Fruit fly (Drosophila melanogaster) whole organism, embryonic: ENCODE measurements around the gene CG43800.

Source experiments
- CG10209 ChIP-seq: fragments of 200-800 bp; sonication (Bioruptor generic); optimal IDR thresholded peaks from 3 replicates; lab custom pipeline; 2017; ENCODE audit warnings: missing biosample characterization, mild to moderate bottlenecking, missing genetic modification characterization, missing genetic modification reagents
- CG10543 ChIP-seq: fragments of 200-800 bp; sonication (Bioruptor generic); optimal IDR thresholded peaks from 3 replicates; lab custom pipeline; 2017; ENCODE audit warnings: missing biosample characterization, mild to moderate bottlenecking, missing genetic modification characterization, moderate library complexity
- CG10959 ChIP-seq: fragments of 200-800 bp; sonication (Bioruptor generic); IDR thresholded peaks from 2 replicates; pipeline ENCODE4 v1.3.6; 2022; ENCODE audit warnings: missing biosample characterization, missing genetic modification characterization
- CG11504 ChIP-seq: fragments of 200-800 bp; sonication (Bioruptor generic); optimal IDR thresholded peaks from 3 replicates; lab custom pipeline; 2019; ENCODE audit warnings: missing biosample characterization, mild to moderate bottlenecking, missing genetic modification characterization, moderate library complexity
- CG11696 ChIP-seq: fragments of 200-800 bp; sonication (Bioruptor generic); IDR thresholded peaks from 2 replicates; pipeline ENCODE4 v1.3.6; 2022; ENCODE audit warnings: missing biosample characterization, missing genetic modification characterization
- CG14014 ChIP-seq: fragments of 200-800 bp; sonication (Bioruptor generic); IDR thresholded peaks from 2 replicates; pipeline ENCODE4 v1.3.6; 2022; ENCODE audit warnings: missing biosample characterization, missing genetic modification characterization
- CG14050 ChIP-seq: fragments of 200-800 bp; sonication (Bioruptor generic); IDR thresholded peaks from 3 replicates; pipeline ENCODE4 v1.3.6; 2022; ENCODE audit warnings: missing biosample characterization, missing genetic modification characterization
- CG15696 ChIP-seq: fragments of 200-800 bp; sonication (Bioruptor generic); optimal IDR thresholded peaks from 2 replicates; lab custom pipeline; 2019; ENCODE audit warnings: missing biosample characterization, mild to moderate bottlenecking, missing genetic modification characterization, moderate library complexity
- CG17829 ChIP-seq: fragments of 200-800 bp; optimal IDR thresholded peaks from 2 replicates; lab custom pipeline; 2019; ENCODE audit warnings: missing biosample characterization, mild to moderate bottlenecking, missing genetic modification characterization, moderate library complexity
- CG2129 ChIP-seq: fragments of 200-800 bp; sonication (Bioruptor generic); IDR thresholded peaks from 2 replicates; pipeline ENCODE4 v1.3.6; 2022; ENCODE audit warnings: missing biosample characterization, missing genetic modification characterization; ENCODE audit not compliant: partially characterized antibody
- CG30403 ChIP-seq: fragments of 200-800 bp; sonication (Bioruptor generic); optimal IDR thresholded peaks from 3 replicates; lab custom pipeline; 2016; ENCODE audit warnings: missing biosample characterization, missing genetic modification characterization
- CG3065 ChIP-seq: fragments of 200-800 bp; sonication (Bioruptor generic); optimal IDR thresholded peaks from 2 replicates; lab custom pipeline; 2016; ENCODE audit warnings: missing biosample characterization, missing genetic modification characterization
- CG31441 ChIP-seq: fragments of 200-800 bp; sonication (Bioruptor generic); IDR thresholded peaks from 2 replicates; pipeline ENCODE4 v1.3.6; 2022; ENCODE audit warnings: missing biosample characterization, missing genetic modification characterization
- CG34422 ChIP-seq: fragments of 200-800 bp; sonication (Bioruptor generic); IDR thresholded peaks from 3 replicates; pipeline ENCODE4 v1.3.6; 2022; ENCODE audit warnings: missing biosample characterization, missing genetic modification characterization
- CG4282 ChIP-seq: fragments of 200-800 bp; sonication (Bioruptor generic); optimal IDR thresholded peaks from 2 replicates; lab custom pipeline; 2016; ENCODE audit warnings: missing biosample characterization, missing genetic modification characterization
- CG4328 ChIP-seq: fragments of 200-800 bp; sonication (Bioruptor generic); optimal IDR thresholded peaks from 3 replicates; lab custom pipeline; 2017; ENCODE audit warnings: missing biosample characterization, missing genetic modification reagents, missing genetic modification characterization
- CG4707 ChIP-seq: fragments of 200-800 bp; sonication (Bioruptor generic); optimal IDR thresholded peaks from 2 replicates; lab custom pipeline; 2018; ENCODE audit warnings: missing biosample characterization, mild to moderate bottlenecking, missing genetic modification characterization, moderate library complexity
- CG6813 ChIP-seq: fragments of 200-800 bp; sonication (Bioruptor generic); optimal IDR thresholded peaks from 2 replicates; lab custom pipeline; 2017; ENCODE audit warnings: missing biosample characterization, missing genetic modification characterization, mild to moderate bottlenecking, moderate library complexity, missing genetic modification reagents
- CG7839 ChIP-seq: fragments of 200-800 bp; sonication (Bioruptor generic); optimal IDR thresholded peaks from 3 replicates; lab custom pipeline; 2018; ENCODE audit warnings: missing biosample characterization, mild to moderate bottlenecking, missing genetic modification characterization, moderate library complexity
- CG8089 ChIP-seq: fragments of 200-800 bp; sonication (Bioruptor generic); optimal IDR thresholded peaks from 3 replicates; lab custom pipeline; 2016; ENCODE audit warnings: missing biosample characterization, missing genetic modification characterization
- CoRest ChIP-seq: fragments of 200-800 bp; sonication (Bioruptor generic); optimal IDR thresholded peaks from 3 replicates; lab custom pipeline; 2018; ENCODE audit warnings: missing biosample characterization, mild to moderate bottlenecking, missing genetic modification characterization, moderate library complexity
- Deaf1 ChIP-seq: fragments of 200-800 bp; optimal IDR thresholded peaks from 3 replicates; lab custom pipeline; 2019; ENCODE audit warnings: missing biosample characterization, mild to moderate bottlenecking, missing genetic modification characterization, moderate library complexity
- Doc3 ChIP-seq: fragments of 200-800 bp; sonication (Bioruptor generic); IDR thresholded peaks from 3 replicates; pipeline ENCODE4 v1.3.6; 2022; ENCODE audit warnings: missing biosample characterization, missing genetic modification characterization; ENCODE audit not compliant: partially characterized antibody
- Gsc ChIP-seq: fragments of 200-800 bp; sonication (Bioruptor generic); IDR thresholded peaks from 2 replicates; pipeline ENCODE4 v1.3.6; 2022; ENCODE audit warnings: missing biosample characterization, missing genetic modification characterization
- Hmr ChIP-seq: fragments of 200-800 bp; sonication (Bioruptor generic); optimal IDR thresholded peaks from 3 replicates; lab custom pipeline; 2017; ENCODE audit warnings: mild to moderate bottlenecking, missing biosample characterization, missing genetic modification reagents, missing genetic modification characterization
- MESR4 ChIP-seq: fragments of 200-800 bp; sonication (Bioruptor generic); optimal IDR thresholded peaks from 2 replicates; lab custom pipeline; 2018; ENCODE audit warnings: missing biosample characterization, mild to moderate bottlenecking, missing genetic modification characterization, moderate library complexity
- PHDP ChIP-seq: fragments of 200-800 bp; sonication (Bioruptor generic); optimal IDR thresholded peaks from 3 replicates; lab custom pipeline; 2018; ENCODE audit warnings: missing biosample characterization, mild to moderate bottlenecking, missing genetic modification characterization, moderate library complexity
- Ravus ChIP-seq: fragments of 200-800 bp; sonication (Bioruptor generic); IDR thresholded peaks from 2 replicates; pipeline ENCODE4 v1.3.6; 2022; ENCODE audit warnings: missing biosample characterization, missing genetic modification characterization
- Scr ChIP-seq: fragments of 200-800 bp; sonication (Bioruptor generic); IDR thresholded peaks from 2 replicates; pipeline ENCODE4 v1.3.6; 2022; ENCODE audit warnings: missing biosample characterization, missing genetic modification characterization; ENCODE audit not compliant: partially characterized antibody
- Sin3A ChIP-seq: fragments of >200 bp; optimal IDR thresholded peaks from 2 replicates; lab custom pipeline; 2018
- Six4 ChIP-seq: fragments of 200-800 bp; sonication (Bioruptor generic); optimal IDR thresholded peaks from 2 replicates; lab custom pipeline; 2016; ENCODE audit warnings: missing biosample characterization, missing genetic modification characterization
- Tbp ChIP-seq: fragments of >200 bp; optimal IDR thresholded peaks from 2 replicates; lab custom pipeline; 2018; ENCODE audit warnings: missing biosample characterization, missing genetic modification characterization
- Trl ChIP-seq, 3 experiments: fragments of >200 bp in 2 of 3; fragments of 200-800 bp in 1 of 3; sonication (Bioruptor generic) in 1 of 3; optimal IDR thresholded peaks; 2 replicates in 1 of 3; 3 replicates in 2 of 3; lab custom pipeline; 2016 to 2017; ENCODE audit warnings: missing biosample characterization in 1 of 3, missing genetic modification characterization in 1 of 3
- Xbp1 ChIP-seq: fragments of 200-800 bp; sonication (Bioruptor generic); optimal IDR thresholded peaks from 3 replicates; lab custom pipeline; 2016; ENCODE audit warnings: missing biosample characterization, mild to moderate bottlenecking, missing genetic modification characterization
- aop ChIP-seq: fragments of 200-800 bp; sonication (Bioruptor generic); IDR thresholded peaks from 2 replicates; pipeline ENCODE4 v1.3.6; 2022; ENCODE audit warnings: missing biosample characterization, missing genetic modification characterization
- cas ChIP-seq: fragments of 200-800 bp; sonication (Bioruptor generic); IDR thresholded peaks from 2 replicates; pipeline ENCODE4 v1.3.6; 2022; ENCODE audit warnings: missing biosample characterization, missing genetic modification characterization
- dm ChIP-seq: fragments of 200-800 bp; sonication (Bioruptor generic); optimal IDR thresholded peaks from 3 replicates; lab custom pipeline; 2016; ENCODE audit warnings: missing biosample characterization, missing genetic modification characterization
- dpn ChIP-seq, 2 experiments: fragments of 200-800 bp; sonication (Bioruptor generic); optimal IDR thresholded peaks; 3 replicates each; lab custom pipeline; 2016; ENCODE audit warnings: missing biosample characterization in 2 of 2, missing genetic modification characterization in 2 of 2
- fd3F ChIP-seq: fragments of 200-800 bp; sonication (Bioruptor generic); optimal IDR thresholded peaks from 2 replicates; lab custom pipeline; 2018; ENCODE audit warnings: missing biosample characterization, mild to moderate bottlenecking, missing genetic modification characterization, moderate library complexity
- grau ChIP-seq: fragments of 200-800 bp; optimal IDR thresholded peaks from 3 replicates; lab custom pipeline; 2019; ENCODE audit warnings: missing biosample characterization, mild to moderate bottlenecking, missing genetic modification characterization, moderate library complexity
- jigr1 ChIP-seq: fragments of 200-800 bp; sonication (Bioruptor generic); IDR thresholded peaks from 3 replicates; pipeline ENCODE4 v1.3.6; 2022; ENCODE audit warnings: missing biosample characterization, missing genetic modification characterization
- klu ChIP-seq: fragments of 200-800 bp; sonication (Bioruptor generic); IDR thresholded peaks from 2 replicates; pipeline ENCODE4 v1.3.6; 2022; ENCODE audit warnings: missing biosample characterization, missing genetic modification characterization
- lab ChIP-seq: fragments of 200-800 bp; sonication (Bioruptor generic); optimal IDR thresholded peaks from 3 replicates; lab custom pipeline; 2017; ENCODE audit warnings: missing biosample characterization, missing genetic modification characterization, mild to moderate bottlenecking, moderate library complexity, missing genetic modification reagents
- onecut ChIP-seq: fragments of 200-800 bp; sonication (Bioruptor generic); IDR thresholded peaks from 2 replicates; pipeline ENCODE4 v1.3.6; 2022; ENCODE audit warnings: missing biosample characterization, missing genetic modification characterization
- repo ChIP-seq: fragments of 200-800 bp; sonication (Bioruptor generic); optimal IDR thresholded peaks from 2 replicates; lab custom pipeline; 2016; ENCODE audit warnings: missing biosample characterization, missing genetic modification characterization
- slou ChIP-seq: fragments of 200-800 bp; sonication (Bioruptor generic); optimal IDR thresholded peaks from 3 replicates; lab custom pipeline; 2016; ENCODE audit warnings: missing biosample characterization, missing genetic modification characterization
- sr ChIP-seq: fragments of 200-800 bp; sonication (Bioruptor generic); IDR thresholded peaks from 3 replicates; pipeline ENCODE4 v1.3.6; 2022; ENCODE audit warnings: missing biosample characterization, missing genetic modification characterization
- stc ChIP-seq: fragments of 200-800 bp; sonication (Bioruptor generic); IDR thresholded peaks from 2 replicates; pipeline ENCODE4 v1.3.6; 2022; ENCODE audit warnings: missing biosample characterization, missing genetic modification characterization
- trh ChIP-seq: fragments of 200-800 bp; sonication (Bioruptor generic); optimal IDR thresholded peaks from 2 replicates; lab custom pipeline; 2016; ENCODE audit warnings: missing biosample characterization, missing genetic modification characterization
- unc-4 ChIP-seq: fragments of 200-800 bp; sonication (Bioruptor generic); IDR thresholded peaks from 2 replicates; pipeline ENCODE4 v1.3.6; 2022; ENCODE audit warnings: missing biosample characterization, missing genetic modification characterization; ENCODE audit not compliant: partially characterized antibody
- vnd ChIP-seq: fragments of 200-800 bp; sonication (Bioruptor generic); IDR thresholded peaks from 3 replicates; pipeline ENCODE4 v1.3.6; 2022; ENCODE audit warnings: missing biosample characterization, missing genetic modification characterization; ENCODE audit not compliant: partially characterized antibody

Gene CG43800

DNA sequence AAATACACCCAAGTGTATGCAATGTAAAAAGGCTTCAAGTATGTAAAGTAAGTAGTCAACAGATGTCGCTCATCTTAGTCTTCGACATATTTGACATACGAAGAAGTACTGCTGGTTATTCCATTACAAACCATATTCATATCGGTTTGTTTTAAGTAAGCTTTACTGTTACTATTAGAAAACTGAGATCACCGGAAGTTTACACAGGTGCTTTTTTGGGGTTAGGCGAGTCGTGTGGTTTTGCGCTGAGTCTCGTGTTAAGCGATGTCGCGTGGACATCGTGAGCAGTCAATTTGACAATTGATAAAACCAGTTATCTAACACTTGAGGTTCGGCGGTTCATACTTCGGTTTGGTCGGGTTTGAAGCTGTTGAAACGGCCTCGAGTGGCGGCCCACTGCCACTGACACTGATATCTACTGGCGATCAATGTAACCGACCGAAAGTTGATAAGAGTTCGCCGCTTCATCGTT, 22.1 kb upstream of the CG43800 start (continued):
- TF ChIP-seq lab, result peak; percentile 52
- TF ChIP-seq CG4707 (GFP tag; lab: Kevin White, UChicago), result no peak
- TF ChIP-seq CG3065 (GFP tag; lab: Kevin White, UChicago), result no peak
- TF ChIP-seq Six4 (GFP tag; lab: Kevin White, UChicago), result no peak
- peak; percentile 10 for TF ChIP-seq CG11504 (tag; lab: Kevin White, UChicago)
- no peak for TF ChIP-seq slou
- no peak for TF ChIP-seq klu (GFP tag; lab: Robert Waterston, UW)
- peak; percentile 77 for TF ChIP-seq Deaf1 (tag; lab: Kevin White, UChicago)
- TF ChIP-seq onecut (GFP tag; lab: Robert Waterston, UW), result no peak
- TF ChIP-seq Scr (GFP tag; lab: Robert Waterston, UW), result peak; percentile 24; the same call in 1 of the 2 replicates
- TF ChIP-seq CG10959 (GFP tag; lab: Robert Waterston, UW), result no peak
- no peak for TF ChIP-seq Hmr (GFP tag; lab: Kevin White, UChicago)
- no peak for TF ChIP-seq Gsc (GFP tag; lab: Robert Waterston, UW)
- no peak for TF ChIP-seq CG34422 (GFP tag; lab: Robert Waterston, UW)
- TF ChIP-seq MESR4 (GFP tag; lab: Kevin White, UChicago), result no peak
- no peak for TF ChIP-seq cas
- 0 out of 3 replicates have a peak, but pooled peaks have one; percentile 50 for TF ChIP-seq vnd (GFP tag; lab: Robert Waterston, UW)
- no peak for TF ChIP-seq CG14050 (GFP tag; lab: Robert Waterston, UW)
- TF ChIP-seq grau (tag; lab: Kevin White, UChicago), result peak; percentile 69
- TF ChIP-seq CG6813 (GFP tag; lab: Kevin White, UChicago), result no peak
- no peak for TF ChIP-seq CG31441 (GFP tag; lab: Robert Waterston, UW)
- TF ChIP-seq unc-4 (GFP tag; lab: Robert Waterston, UW), result no peak
- TF ChIP-seq jigr1, result no peak
- no peak for TF ChIP-seq CG10543
- TF ChIP-seq CG11696 (GFP tag; lab: Robert Waterston, UW), result no peak
- TF ChIP-seq fd3F (GFP tag; lab: Kevin White, UChicago), result no peak
- TF ChIP-seq PHDP, result no peak
- TF ChIP-seq dpn (GFP tag; optimal IDR thresholded peaks at IDR 0.05; lab: Kevin White, UChicago), result no peak
- peak; percentile 32 for TF ChIP-seq dm (GFP tag; lab: Kevin White, UChicago)
- TF ChIP-seq sr (GFP tag; lab: Robert Waterston, UW), result no peak
- no peak for TF ChIP-seq CG10209 (GFP tag; lab: Kevin White, UChicago)
- no peak for TF ChIP-seq stc (GFP tag; lab: Robert Waterston, UW)
- TF ChIP-seq aop (GFP tag; lab: Robert Waterston, UW), result no peak
- TF ChIP-seq Tbp (GFP tag; lab: Kevin White, UChicago), result no peak
- no peak for TF ChIP-seq CG14014
- TF ChIP-seq CG30403 (GFP tag; lab: Kevin White, UChicago), result no peak
- no peak for TF ChIP-seq CG8089 (GFP tag; lab: Kevin White, UChicago)
- no peak for TF ChIP-seq CG2129 (GFP tag; lab: Robert Waterston, UW)
- no peak for TF ChIP-seq Doc3 (GFP tag; lab: Robert Waterston, UW)
- TF ChIP-seq CG4328 (GFP tag; lab: Kevin White, UChicago), result no peak
- TF ChIP-seq Trl (optimal IDR thresholded peaks at IDR 0.05; lab: Kevin White, UChicago), result no peak
- no peak for TF ChIP-seq Trl (GFP tag; optimal IDR thresholded peaks at IDR 0.05; lab: Kevin White, UChicago)
- TF ChIP-seq CG17829 (tag; lab: Kevin White, UChicago), result no peak
- no peak for TF ChIP-seq Ravus (GFP tag; lab: Robert Waterston, UW)
- TF ChIP-seq CoRest, result no peak
- no peak for TF ChIP-seq Xbp1 (GFP tag; lab: Kevin White, UChicago)
- TF ChIP-seq repo (GFP tag; lab: Kevin White, UChicago), result no peak
- TF ChIP-seq CG15696, result no peak
- TF ChIP-seq Sin3A, result no peak
- TF ChIP-seq CG4282, result no peak
- TF ChIP-seq CG7839 (tag; lab: Kevin White, UChicago), result no peak
- TF ChIP-seq trh (GFP tag; lab: Kevin White, UChicago), result no peak
